Worm (Caenorhabditis elegans) whole organism, L4 larva: Measurements from ENCODE around the gene C56C10.7.

Experiments used
- D1046.2 ChIP-seq: fragments of 200-800 bp; sonication (Bioruptor generic); IDR thresholded peaks from 2 replicates; pipeline ENCODE4 v1.3.6; 2022; ENCODE audit warnings: missing genetic modification characterization, missing compliant biosample characterization
- F10B5.3 ChIP-seq: sonication (generic microtip); optimal IDR thresholded peaks from 2 replicates; lab custom pipeline; 2016; ENCODE audit warnings: mild to moderate bottlenecking, missing genetic modification characterization, missing compliant biosample characterization
- F26F4.8 ChIP-seq: fragments of 200-800 bp; sonication (Bioruptor generic); conservative IDR thresholded peaks from 2 replicates; pipeline ENCODE4 v1.3.6; 2022; ENCODE audit warnings: missing genetic modification characterization, missing compliant biosample characterization
- F44E2.7 ChIP-seq: fragments of 200-800 bp; sonication (Bioruptor generic); IDR thresholded peaks from 2 replicates; pipeline ENCODE4 v2.1.2; 2022; ENCODE audit warnings: missing genetic modification characterization, missing compliant biosample characterization
- F49E8.2 ChIP-seq: sonication (generic microtip); optimal IDR thresholded peaks from 2 replicates; lab custom pipeline; 2016; ENCODE audit warnings: missing compliant biosample characterization, mild to moderate bottlenecking, missing genetic modification characterization, borderline replicate concordance
- Y5F2A.4 ChIP-seq: fragments of 200-800 bp; sonication (Bioruptor generic); optimal IDR thresholded peaks from 2 replicates; lab custom pipeline; 2018; ENCODE audit warnings: mild to moderate bottlenecking, missing genetic modification characterization, missing compliant biosample characterization
- ama-1 ChIP-seq: fragments of 150-350 bp; optimal IDR thresholded peaks from 2 replicates; lab custom pipeline; 2014; ENCODE audit warnings: inconsistent platforms, mixed read lengths
- ceh-28 ChIP-seq: fragments of 150-350 bp; optimal IDR thresholded peaks from 2 replicates; lab custom pipeline; 2014; ENCODE audit warnings: missing biosample characterization, missing genetic modification reagents, missing genetic modification characterization
- ceh-44 ChIP-seq: fragments of 200-800 bp; sonication (Bioruptor generic); IDR thresholded peaks from 2 replicates; pipeline ENCODE4 v1.3.6; 2022; ENCODE audit warnings: missing genetic modification reagents, missing genetic modification characterization, missing compliant biosample characterization
- ceh-62 ChIP-seq: sonication (generic microtip); optimal IDR thresholded peaks from 2 replicates; lab custom pipeline; 2017; ENCODE audit warnings: missing biosample characterization, missing genetic modification characterization
- ceh-82 ChIP-seq: sonication (generic microtip); optimal IDR thresholded peaks from 2 replicates; lab custom pipeline; 2017; ENCODE audit warnings: missing biosample characterization, missing genetic modification characterization
- cey-2 ChIP-seq: sonication (generic microtip); optimal IDR thresholded peaks from 3 replicates; lab custom pipeline; 2017; ENCODE audit warnings: missing genetic modification characterization, mild to moderate bottlenecking, missing compliant biosample characterization, antibody characterized with exemption, borderline replicate concordance; ENCODE audit not compliant: insufficient read depth
- daf-19 ChIP-seq: fragments of 200-800 bp; sonication (Bioruptor generic); conservative IDR thresholded peaks from 2 replicates; pipeline ENCODE4 v1.3.6; 2022; ENCODE audit warnings: missing genetic modification characterization, missing compliant biosample characterization
- dve-1 ChIP-seq: sonication (generic microtip); optimal IDR thresholded peaks from 2 replicates; lab custom pipeline; 2017; ENCODE audit warnings: antibody characterized with exemption, mild to moderate bottlenecking, missing genetic modification characterization, missing compliant biosample characterization; ENCODE audit not compliant: insufficient read depth
- egl-43 ChIP-seq: fragments of 200-800 bp; sonication (Bioruptor generic); IDR thresholded peaks from 2 replicates; pipeline ENCODE4 v1.3.6; 2022; ENCODE audit warnings: missing genetic modification reagents, missing genetic modification characterization, missing compliant biosample characterization
- fkh-10 ChIP-seq: fragments of 150-350 bp; optimal IDR thresholded peaks from 2 replicates; lab custom pipeline; 2014; ENCODE audit warnings: missing biosample characterization, missing genetic modification reagents, missing genetic modification characterization
- gei-8 ChIP-seq: fragments of 200-800 bp; sonication (Bioruptor generic); optimal IDR thresholded peaks from 2 replicates; lab custom pipeline; 2018; ENCODE audit warnings: mild to moderate bottlenecking, missing genetic modification characterization, missing compliant biosample characterization
- hmg-1.1 ChIP-seq: fragments of 200-800 bp; sonication (Bioruptor generic); IDR thresholded peaks from 2 replicates; pipeline ENCODE4 v1.3.6; 2022; ENCODE audit warnings: missing genetic modification reagents, missing genetic modification characterization, missing compliant biosample characterization
- lim-7 ChIP-seq: fragments of 200-800 bp; sonication (Bioruptor generic); IDR thresholded peaks from 2 replicates; pipeline ENCODE4 v1.3.6; 2022; ENCODE audit warnings: missing genetic modification characterization, missing compliant biosample characterization
- lin-15B ChIP-seq: fragments of 150-350 bp; sonication (generic microtip); optimal IDR thresholded peaks from 3 replicates; lab custom pipeline; 2014; ENCODE audit warnings: missing biosample characterization, missing genetic modification characterization
- lin-38 ChIP-seq: fragments of 200-800 bp; sonication (Bioruptor generic); IDR thresholded peaks from 2 replicates; pipeline ENCODE4 v1.3.6; 2022; ENCODE audit warnings: missing genetic modification reagents, missing genetic modification characterization, missing compliant biosample characterization
- madf-9 ChIP-seq: fragments of 200-800 bp; sonication (Bioruptor generic); conservative IDR thresholded peaks from 2 replicates; pipeline ENCODE4 v1.3.6; 2022; ENCODE audit warnings: missing genetic modification reagents, missing genetic modification characterization, missing compliant biosample characterization
- mep-1 ChIP-seq: fragments of 150-350 bp; sonication (generic microtip); optimal IDR thresholded peaks from 3 replicates; lab custom pipeline; 2014; ENCODE audit warnings: missing biosample characterization, missing genetic modification characterization
- mes-2 ChIP-seq: sonication (generic microtip); optimal IDR thresholded peaks from 2 replicates; lab custom pipeline; 2016; ENCODE audit warnings: missing genotype, mild to moderate bottlenecking, missing genetic modification characterization, missing compliant biosample characterization; ENCODE audit not compliant: poor library complexity, severe bottlenecking
- nhr-25 ChIP-seq: sonication (generic microtip); optimal IDR thresholded peaks from 2 replicates; lab custom pipeline; 2017; ENCODE audit warnings: missing genetic modification characterization, mild to moderate bottlenecking, missing compliant biosample characterization, antibody characterized with exemption, moderate library complexity, borderline replicate concordance; ENCODE audit not compliant: insufficient read depth
- nhr-28 ChIP-seq: fragments of 150-350 bp; optimal IDR thresholded peaks from 2 replicates; lab custom pipeline; 2014; ENCODE audit warnings: missing biosample characterization, missing genetic modification characterization
- nhr-41 ChIP-seq: fragments of 200-800 bp; sonication (Bioruptor generic); IDR thresholded peaks from 2 replicates; pipeline ENCODE4 v1.3.6; 2022; ENCODE audit warnings: missing genetic modification reagents, missing genetic modification characterization, missing compliant biosample characterization
- nhr-42 ChIP-seq: fragments of 200-800 bp; sonication (Bioruptor generic); IDR thresholded peaks from 2 replicates; pipeline ENCODE4 v1.3.6; 2022; ENCODE audit warnings: missing genetic modification characterization, missing compliant biosample characterization
- nhr-48 ChIP-seq: sonication (generic microtip); optimal IDR thresholded peaks from 2 replicates; lab custom pipeline; 2016; ENCODE audit warnings: mild to moderate bottlenecking, missing genetic modification characterization, missing compliant biosample characterization
- php-3 ChIP-seq: fragments of 200-800 bp; sonication (Bioruptor generic); IDR thresholded peaks from 2 replicates; pipeline ENCODE4 v1.3.6; 2022; ENCODE audit warnings: missing genetic modification reagents, missing genetic modification characterization, missing compliant biosample characterization
- pqm-1 ChIP-seq: sonication (generic microtip); optimal IDR thresholded peaks from 2 replicates; lab custom pipeline; 2017; ENCODE audit warnings: missing biosample characterization, missing genetic modification characterization
- set-16 ChIP-seq: fragments of 200-800 bp; sonication (Bioruptor generic); IDR thresholded peaks from 2 replicates; pipeline ENCODE4 v1.3.6; 2022; ENCODE audit warnings: missing genetic modification reagents, missing genetic modification characterization, missing compliant biosample characterization
- skn-1 ChIP-seq: fragments of 150-350 bp; optimal IDR thresholded peaks from 2 replicates; lab custom pipeline; 2014; ENCODE audit warnings: missing biosample characterization, missing genetic modification characterization
- snpc-1.2 ChIP-seq: fragments of 200-800 bp; sonication (Bioruptor generic); IDR thresholded peaks from 2 replicates; pipeline ENCODE4 v1.3.6; 2022; ENCODE audit warnings: missing genetic modification reagents, missing genetic modification characterization, missing compliant biosample characterization
- spr-3 ChIP-seq: fragments of 200-800 bp; sonication (Bioruptor generic); optimal IDR thresholded peaks from 2 replicates; lab custom pipeline; 2018; ENCODE audit warnings: mild to moderate bottlenecking, missing genetic modification characterization, missing compliant biosample characterization
- unc-130 ChIP-seq: sonication (generic microtip); optimal IDR thresholded peaks from 2 replicates; lab custom pipeline; 2016; ENCODE audit warnings: missing genetic modification reagents, missing genetic modification characterization, missing compliant biosample characterization
- zag-1 ChIP-seq: fragments of 150-350 bp; optimal IDR thresholded peaks from 2 replicates; lab custom pipeline; 2014; ENCODE audit warnings: missing biosample characterization, missing genetic modification characterization
- zip-11 ChIP-seq: fragments of 200-800 bp; sonication (Bioruptor generic); IDR thresholded peaks from 2 replicates; pipeline ENCODE4 v1.3.6; 2022; ENCODE audit warnings: missing genetic modification characterization, missing compliant biosample characterization
- ztf-11 ChIP-seq: fragments of 150-350 bp; optimal IDR thresholded peaks from 2 replicates; lab custom pipeline; 2014; ENCODE audit warnings: missing biosample characterization, missing genetic modification characterization

Gene C56C10.7

DNA sequence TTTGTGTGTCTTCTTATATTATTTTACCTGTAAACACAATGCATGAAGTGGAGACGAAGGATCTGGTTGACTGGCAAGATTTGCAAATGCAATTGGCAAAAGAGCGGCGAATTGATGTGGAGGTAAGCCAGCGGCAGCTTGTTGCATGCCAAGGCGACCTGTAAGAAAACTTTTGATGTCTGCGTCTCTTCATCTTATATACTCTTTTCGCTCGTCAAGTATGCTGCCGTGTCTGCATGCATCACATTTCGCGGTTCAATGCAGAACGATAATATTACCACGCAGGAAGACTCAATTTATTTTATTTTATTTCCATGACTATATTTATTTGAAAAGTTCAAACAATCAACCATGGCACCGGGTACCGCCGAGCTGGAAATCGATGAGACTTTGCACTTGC, 13.6 kb upstream of the C56C10.7 start, which contains the start of gene vps-33.2 (continued):
- no peak for TF ChIP-seq zag-1
- no peak for TF ChIP-seq php-3
- no peak for TF ChIP-seq skn-1 (tag; lab: Kevin White, UChicago)
- no peak for TF ChIP-seq nhr-25 (tag; lab: Kevin White, UChicago)
- TF ChIP-seq F44E2.7: no peak
- TF ChIP-seq F26F4.8 (GFP tag; lab: Robert Waterston, UW): no peak
- TF ChIP-seq gei-8 (GFP tag; lab: Kevin White, UChicago): no peak
- TF ChIP-seq nhr-41 (GFP tag; lab: Robert Waterston, UW): no peak
- no peak for TF ChIP-seq ztf-11
- no peak for TF ChIP-seq F10B5.3 (tag; lab: Kevin White, UChicago)
- TF ChIP-seq madf-9 (GFP tag; lab: Robert Waterston, UW): no peak
- TF ChIP-seq cey-2 (tag; lab: Kevin White, UChicago): no peak
- TF ChIP-seq hmg-1.1 (GFP tag; lab: Robert Waterston, UW): peak; percentile 50
- no peak for TF ChIP-seq nhr-48
- no peak for TF ChIP-seq ama-1 (lab: Kevin White, UChicago)
- TF ChIP-seq lin-15B (tag; lab: Kevin White, UChicago): no peak
- TF ChIP-seq lim-7 (GFP tag; lab: Robert Waterston, UW): no peak
- TF ChIP-seq nhr-42 (GFP tag; lab: Robert Waterston, UW): no peak
- TF ChIP-seq unc-130: no peak
- no peak for TF ChIP-seq zip-11 (GFP tag; lab: Robert Waterston, UW)
- TF ChIP-seq ceh-28: no peak
- no peak for TF ChIP-seq egl-43 (GFP tag; lab: Robert Waterston, UW)
- TF ChIP-seq ceh-62: no peak
- TF ChIP-seq F49E8.2 (tag; lab: Kevin White, UChicago): peak; percentile 20
- no peak for TF ChIP-seq nhr-28
- no peak for TF ChIP-seq spr-3 (GFP tag; lab: Kevin White, UChicago)
- TF ChIP-seq fkh-10 (GFP tag; lab: Kevin White, UChicago): no peak
- TF ChIP-seq daf-19 (GFP tag; lab: Robert Waterston, UW): no peak
- TF ChIP-seq dve-1 (tag; lab: Kevin White, UChicago): peak; percentile 19
- TF ChIP-seq mes-2 (tag; lab: Kevin White, UChicago): peak; percentile 70
- TF ChIP-seq ceh-44 (GFP tag; lab: Robert Waterston, UW): no peak

DNA sequence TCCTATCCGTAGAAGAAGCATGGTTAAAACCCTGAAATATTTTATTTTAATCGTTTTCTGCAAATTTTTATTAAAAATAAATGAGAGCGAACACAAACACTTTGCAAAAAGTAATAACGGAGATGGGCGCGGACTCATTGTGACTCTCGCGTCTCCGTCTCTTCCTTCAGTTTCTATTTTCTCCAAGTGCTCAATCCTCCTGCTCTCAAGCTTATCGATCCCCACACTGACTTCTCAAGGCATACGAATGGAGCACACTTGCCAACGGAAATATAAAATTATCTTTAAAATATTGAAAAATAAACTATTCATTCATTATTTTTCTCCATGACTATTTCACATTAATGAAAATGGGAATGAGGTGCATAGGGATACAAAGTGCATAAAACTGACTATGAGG, 10.7 kb upstream of the C56C10.7 start, which contains the start of gene dnj-8:
Gene dnj-8, minus strand, starts transcription at position 31 of the 400 bp plus-strand sequence.
- TF ChIP-seq pqm-1 (tag; lab: Kevin White, UChicago) (no peak), mes-2 (tag; lab: Kevin White, UChicago) (peak; percentile 44), lin-38 (GFP tag; lab: Robert Waterston, UW) (0 out of 2 replicates have a peak, but pooled peaks have one; percentile 12), set-16 (GFP tag; lab: Robert Waterston, UW) (no peak), ama-1 (lab: Kevin White, UChicago) (peak; percentile 52), gei-8 (GFP tag; lab: Kevin White, UChicago) (no peak), D1046.2 (GFP tag; lab: Robert Waterston, UW) (no peak), zip-11 (GFP tag; lab: Robert Waterston, UW) (no peak), mep-1 (tag; lab: Kevin White, UChicago) (peak; percentile 2), ceh-82 (tag; lab: Kevin White, UChicago) (no peak)

DNA sequence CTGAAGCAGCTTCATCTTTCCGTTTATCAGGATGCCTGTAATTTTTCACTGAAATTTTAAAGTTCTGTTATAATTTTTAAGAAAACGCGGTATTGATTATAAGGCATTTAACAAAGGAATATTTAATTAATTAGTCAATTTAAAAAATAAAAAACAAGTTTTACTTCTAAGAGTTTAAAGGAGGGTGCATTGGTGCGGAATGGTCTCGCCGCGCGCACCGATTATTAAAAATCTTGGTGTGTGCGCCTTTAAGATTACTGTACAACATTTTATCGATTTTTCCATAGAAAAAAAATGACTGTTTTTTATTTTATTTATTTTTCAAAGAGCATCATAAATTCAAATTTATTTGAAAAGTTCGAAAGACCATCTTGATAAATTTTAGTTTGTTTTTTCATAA, 10.1 kb upstream of the C56C10.7 start:
- TF ChIP-seq snpc-1.2 (GFP tag; lab: Robert Waterston, UW) (0 out of 2 replicates have a peak, but pooled peaks have one; percentile 30), Y5F2A.4 (GFP tag; lab: Kevin White, UChicago) (no peak)
